Worm (Caenorhabditis elegans) whole organism, late embryonic: Measurements from ENCODE around the gene ttr-38.

Experiments
- C38D4.7 ChIP-seq: fragments of 200-800 bp; sonication (Bioruptor generic); optimal IDR thresholded peaks from 2 replicates; lab custom pipeline; 2018; ENCODE audit warnings: mild to moderate bottlenecking, missing genetic modification characterization, moderate library complexity, missing compliant biosample characterization
- ahr-1 ChIP-seq: sonication (generic microtip); optimal IDR thresholded peaks from 2 replicates; lab custom pipeline; 2016; ENCODE audit warnings: missing genetic modification characterization, missing compliant biosample characterization
- ama-1 ChIP-seq: fragments of 150-350 bp; optimal IDR thresholded peaks from 2 replicates; lab custom pipeline; 2014
- ceh-14 ChIP-seq: sonication (generic microtip); optimal IDR thresholded peaks from 2 replicates; lab custom pipeline; 2016; ENCODE audit warnings: missing genotype, missing genetic modification characterization, missing compliant biosample characterization
- ceh-19 ChIP-seq: fragments of 200-800 bp; sonication (Bioruptor generic); optimal IDR thresholded peaks from 2 replicates; lab custom pipeline; 2018; ENCODE audit warnings: mild to moderate bottlenecking, missing genetic modification characterization, missing compliant biosample characterization
- ceh-2 ChIP-seq: sonication (generic microtip); optimal IDR thresholded peaks from 2 replicates; lab custom pipeline; 2016; ENCODE audit warnings: missing genotype, missing genetic modification characterization, missing compliant biosample characterization
- ceh-22 ChIP-seq: sonication (generic microtip); optimal IDR thresholded peaks from 2 replicates; lab custom pipeline; 2017; ENCODE audit warnings: missing biosample characterization, missing genetic modification characterization
- ceh-24 ChIP-seq: sonication (generic microtip); optimal IDR thresholded peaks from 2 replicates; lab custom pipeline; 2016; ENCODE audit warnings: mild to moderate bottlenecking, missing genetic modification characterization, missing compliant biosample characterization
- ceh-30 ChIP-seq: fragments of 150-350 bp; optimal IDR thresholded peaks from 2 replicates; lab custom pipeline; 2014; ENCODE audit warnings: missing biosample characterization, missing genetic modification characterization
- ceh-31 ChIP-seq: sonication (generic microtip); optimal IDR thresholded peaks from 2 replicates; lab custom pipeline; 2016; ENCODE audit warnings: missing genetic modification characterization, missing compliant biosample characterization
- ceh-45 ChIP-seq: fragments of 200-800 bp; sonication (Bioruptor generic); IDR thresholded peaks from 2 replicates; pipeline ENCODE4 v1.3.6; 2022; ENCODE audit warnings: missing genetic modification reagents, missing genetic modification characterization, missing compliant biosample characterization
- ceh-48 ChIP-seq: sonication (generic microtip); optimal IDR thresholded peaks from 2 replicates; lab custom pipeline; 2016; ENCODE audit warnings: missing genetic modification characterization, inconsistent platforms, missing compliant biosample characterization
- ceh-6 ChIP-seq: fragments of 200-800 bp; sonication (Bioruptor generic); optimal IDR thresholded peaks from 2 replicates; lab custom pipeline; 2018; ENCODE audit warnings: mild to moderate bottlenecking, missing genetic modification characterization, missing compliant biosample characterization
- ceh-9 ChIP-seq: sonication (generic microtip); optimal IDR thresholded peaks from 2 replicates; lab custom pipeline; 2016; ENCODE audit warnings: mild to moderate bottlenecking, missing genetic modification characterization, inconsistent platforms, missing compliant biosample characterization
- che-1 ChIP-seq: sonication (generic microtip); optimal IDR thresholded peaks from 2 replicates; lab custom pipeline; 2016; ENCODE audit warnings: mild to moderate bottlenecking, missing genetic modification characterization, missing compliant biosample characterization
- dmd-4 ChIP-seq: sonication (generic microtip); optimal IDR thresholded peaks from 2 replicates; lab custom pipeline; 2016; ENCODE audit warnings: borderline replicate concordance, missing genetic modification characterization, missing compliant biosample characterization
- elt-2 ChIP-seq: sonication (generic microtip); optimal IDR thresholded peaks from 2 replicates; lab custom pipeline; 2016; ENCODE audit warnings: missing genetic modification reagents, missing genetic modification characterization, missing compliant biosample characterization
- ets-4 ChIP-seq: sonication (generic microtip); optimal IDR thresholded peaks from 2 replicates; lab custom pipeline; 2016; ENCODE audit warnings: missing genetic modification characterization, missing compliant biosample characterization
- fkh-10 ChIP-seq: fragments of 150-350 bp; optimal IDR thresholded peaks from 2 replicates; lab custom pipeline; 2014; ENCODE audit warnings: missing biosample characterization, missing genetic modification reagents, missing genetic modification characterization
- fkh-6 ChIP-seq: sonication (generic microtip); optimal IDR thresholded peaks from 2 replicates; lab custom pipeline; 2016; ENCODE audit warnings: missing genetic modification characterization, missing compliant biosample characterization
- hlh-13 ChIP-seq: fragments of 200-800 bp; sonication (Bioruptor generic); optimal IDR thresholded peaks from 2 replicates; lab custom pipeline; 2018; ENCODE audit warnings: mild to moderate bottlenecking, missing genetic modification characterization, missing compliant biosample characterization
- hlh-30 ChIP-seq: sonication (generic microtip); optimal IDR thresholded peaks from 2 replicates; lab custom pipeline; 2017; ENCODE audit warnings: antibody characterized with exemption, missing genetic modification characterization, missing compliant biosample characterization; ENCODE audit not compliant: insufficient read depth
- hlh-8 ChIP-seq: sonication (generic microtip); optimal IDR thresholded peaks from 2 replicates; lab custom pipeline; 2016; ENCODE audit warnings: missing genotype, missing genetic modification characterization, missing compliant biosample characterization
- lin-11 ChIP-seq: fragments of 200-800 bp; sonication (Bioruptor generic); optimal IDR thresholded peaks from 2 replicates; lab custom pipeline; 2018; ENCODE audit warnings: mild to moderate bottlenecking, missing genetic modification characterization, missing compliant biosample characterization
- madf-2 ChIP-seq: sonication (generic microtip); optimal IDR thresholded peaks from 2 replicates; lab custom pipeline; 2017; ENCODE audit warnings: missing genetic modification characterization, missing compliant biosample characterization
- nhr-11 ChIP-seq: fragments of 150-350 bp; optimal IDR thresholded peaks from 2 replicates; lab custom pipeline; 2014; ENCODE audit warnings: missing biosample characterization, missing genetic modification characterization
- npax-4 ChIP-seq: sonication (generic microtip); optimal IDR thresholded peaks from 2 replicates; lab custom pipeline; 2016; ENCODE audit warnings: missing genetic modification characterization, missing compliant biosample characterization
- pag-3 ChIP-seq: sonication (generic microtip); optimal IDR thresholded peaks from 2 replicates; lab custom pipeline; 2016; ENCODE audit warnings: missing compliant biosample characterization, missing genetic modification characterization, borderline replicate concordance
- pat-9 ChIP-seq: fragments of 200-800 bp; sonication (Bioruptor generic); optimal IDR thresholded peaks from 2 replicates; lab custom pipeline; 2018; ENCODE audit warnings: mild to moderate bottlenecking, missing genetic modification characterization, moderate library complexity, missing compliant biosample characterization
- pha-2 ChIP-seq: sonication (generic microtip); optimal IDR thresholded peaks from 2 replicates; lab custom pipeline; 2017; ENCODE audit warnings: mild to moderate bottlenecking, missing genetic modification characterization, missing compliant biosample characterization
- pha-4 ChIP-seq: fragments of 150-350 bp; optimal IDR thresholded peaks from 2 replicates; lab custom pipeline; 2018; ENCODE audit warnings: missing biosample characterization, missing genetic modification reagents, missing genetic modification characterization
- pqm-1 ChIP-seq: sonication (generic microtip); optimal IDR thresholded peaks from 2 replicates; lab custom pipeline; 2016; ENCODE audit warnings: missing genetic modification characterization, missing compliant biosample characterization
- pros-1 ChIP-seq: fragments of 150-350 bp; optimal IDR thresholded peaks from 2 replicates; lab custom pipeline; 2014; ENCODE audit warnings: missing biosample characterization, missing genetic modification reagents, missing genetic modification characterization
- sdc-2 ChIP-seq: sonication (generic microtip); optimal IDR thresholded peaks from 2 replicates; lab custom pipeline; 2016; ENCODE audit warnings: missing genotype, missing genetic modification characterization, missing compliant biosample characterization
- sox-2 ChIP-seq: fragments of 200-800 bp; sonication (Bioruptor generic); IDR thresholded peaks from 2 replicates; pipeline ENCODE4 v1.3.6; 2022; ENCODE audit warnings: missing genetic modification reagents, missing genetic modification characterization, missing compliant biosample characterization
- syd-9 ChIP-seq: sonication (generic microtip); optimal IDR thresholded peaks from 2 replicates; lab custom pipeline; 2016; ENCODE audit warnings: mild to moderate bottlenecking, missing genetic modification characterization, moderate library complexity, missing compliant biosample characterization
- tbx-2 ChIP-seq: sonication (generic microtip); optimal IDR thresholded peaks from 2 replicates; lab custom pipeline; 2016; ENCODE audit warnings: missing genetic modification characterization, missing compliant biosample characterization
- tbx-7 ChIP-seq: sonication (generic microtip); optimal IDR thresholded peaks from 2 replicates; lab custom pipeline; 2016; ENCODE audit warnings: missing genotype, missing genetic modification characterization, missing compliant biosample characterization
- ttx-3 ChIP-seq: sonication (generic microtip); optimal IDR thresholded peaks from 2 replicates; lab custom pipeline; 2016; ENCODE audit warnings: missing genetic modification reagents, missing genetic modification characterization, missing compliant biosample characterization
- unc-3 ChIP-seq, 2 experiments: fragments of 200-800 bp in 1 of 2; sonication (Bioruptor generic) in 1 of 2; sonication (generic microtip) in 1 of 2; conservative IDR thresholded peaks in 1 of 2; optimal IDR thresholded peaks in 1 of 2; 2 replicates each; pipeline versions ENCODE4 v1.3.6 to Lab custom; 2016 to 2022; ENCODE audit warnings: missing compliant biosample characterization in 2 of 2, missing genetic modification characterization in 2 of 2, missing genetic modification reagents in 1 of 2
- zip-5 ChIP-seq: sonication (generic microtip); optimal IDR thresholded peaks from 2 replicates; lab custom pipeline; 2016; ENCODE audit warnings: missing genetic modification characterization, missing compliant biosample characterization
- ztf-16 ChIP-seq: sonication (generic microtip); optimal IDR thresholded peaks from 2 replicates; lab custom pipeline; 2017; ENCODE audit warnings: missing genetic modification characterization, missing compliant biosample characterization

ttr-38 gene

ce11 chrX:9337832-9338231 is 23.5 kb upstream of the ttr-38 start (continued):
- peak; percentile 89 for TF ChIP-seq ceh-31 (tag; lab: Kevin White, UChicago)
- peak; percentile 86 for TF ChIP-seq tbx-2 (tag; lab: Kevin White, UChicago)
- 0 out of 2 replicates have a peak, but pooled peaks have one; percentile 32 for TF ChIP-seq unc-3 (GFP tag; conservative IDR thresholded peaks at IDR 0.05; lab: Robert Waterston, UW)
- TF ChIP-seq unc-3 (tag; optimal IDR thresholded peaks at IDR 0.05; lab: Kevin White, UChicago): peak; percentile 52
- TF ChIP-seq dmd-4 (tag; lab: Kevin White, UChicago): no peak
- TF ChIP-seq ahr-1 (tag; lab: Kevin White, UChicago): no peak
- peak; percentile 81 for TF ChIP-seq ceh-48 (tag; lab: Kevin White, UChicago)
- TF ChIP-seq che-1 (tag; lab: Kevin White, UChicago): no peak
- TF ChIP-seq npax-4 (tag; lab: Kevin White, UChicago): no peak
- TF ChIP-seq hlh-13 (GFP tag; lab: Kevin White, UChicago): no peak
- TF ChIP-seq ceh-24 (tag; lab: Kevin White, UChicago): no peak
- TF ChIP-seq hlh-8 (tag; lab: Kevin White, UChicago): peak; percentile 13
- TF ChIP-seq lin-11 (tag; lab: Kevin White, UChicago): no peak
- peak; percentile 3 for TF ChIP-seq pqm-1 (tag; lab: Kevin White, UChicago)
- TF ChIP-seq ceh-6: no peak
- TF ChIP-seq pag-3: no peak
- peak; percentile 19 for TF ChIP-seq syd-9
- TF ChIP-seq nhr-11 (tag; lab: Kevin White, UChicago): no peak
- peak; percentile 55 for TF ChIP-seq fkh-10 (GFP tag; lab: Kevin White, UChicago)
- TF ChIP-seq ceh-45 (GFP tag; lab: Robert Waterston, UW): 0 out of 2 replicates have a peak, but pooled peaks have one; percentile 18
- no peak for TF ChIP-seq C38D4.7 (GFP tag; lab: Kevin White, UChicago)
- peak; percentile 35 for TF ChIP-seq ceh-14 (tag; lab: Kevin White, UChicago)
- TF ChIP-seq ceh-30: no peak
- peak; percentile 22 for TF ChIP-seq fkh-6 (tag; lab: Kevin White, UChicago)
- peak; percentile 62 for TF ChIP-seq pros-1
- TF ChIP-seq madf-2 (tag; lab: Kevin White, UChicago): peak; percentile 22
- no peak for TF ChIP-seq ztf-16 (tag; lab: Kevin White, UChicago)
- TF ChIP-seq ceh-22 (tag; lab: Kevin White, UChicago): no peak
- no peak for TF ChIP-seq pat-9
- TF ChIP-seq hlh-30 (tag; lab: Kevin White, UChicago): peak; percentile 57
- TF ChIP-seq ets-4: peak; percentile 24
- peak; percentile 42 for TF ChIP-seq ceh-19
- TF ChIP-seq ama-1: no peak
- no peak for TF ChIP-seq pha-2
- TF ChIP-seq elt-2 (tag; lab: Kevin White, UChicago): peak; percentile 20
- peak; percentile 37 for TF ChIP-seq ceh-2 (tag; lab: Kevin White, UChicago)
- no peak for TF ChIP-seq sox-2

ce11 chrX:9336227-9336626 is 21.9 kb upstream of the ttr-38 start:
- TF ChIP-seq ceh-45 (GFP tag; lab: Robert Waterston, UW) (no peak), ets-4 (no peak), zip-5 (tag; lab: Kevin White, UChicago) (no peak), ttx-3 (tag; lab: Kevin White, UChicago) (no peak), ceh-30 (no peak), che-1 (tag; lab: Kevin White, UChicago) (no peak), pha-4 (tag; lab: Kevin White, UChicago) (no peak), C38D4.7 (GFP tag; lab: Kevin White, UChicago) (no peak), tbx-7 (no peak), sdc-2 (tag; lab: Kevin White, UChicago) (no peak), fkh-6 (tag; lab: Kevin White, UChicago) (no peak), ceh-9 (tag; lab: Kevin White, UChicago) (no peak)
